Worm (Caenorhabditis elegans) whole organism, young adult: ENCODE results near the gene fbxa-96.

ENCODE experiments used
- F57C9.4 ChIP-seq: sonication (generic microtip); optimal IDR thresholded peaks from 2 replicates; lab custom pipeline; 2017; ENCODE audit warnings: mild to moderate bottlenecking, missing genetic modification characterization, missing compliant biosample characterization
- atf-7 ChIP-seq: sonication (generic microtip); optimal IDR thresholded peaks from 2 replicates; lab custom pipeline; 2017; ENCODE audit warnings: mild to moderate bottlenecking, missing genetic modification characterization, missing compliant biosample characterization

- no peak for TF ChIP-seq F57C9.4 (tag; lab: Kevin White, UChicago)
- no peak for TF ChIP-seq atf-7
Measured at ce11 chrX:15094973-15095372, 34.8 kb upstream of the fbxa-96 start, which contains the start of gene F09B12.7.
